Worm (Caenorhabditis elegans) whole organism, L1 larva: ENCODE results near the gene M142.5.

Experiments used
- C04F5.9 ChIP-seq: sonication (generic microtip); optimal IDR thresholded peaks from 2 replicates; lab custom pipeline; 2016; ENCODE audit warnings: missing genetic modification characterization, missing compliant biosample characterization
- F16B12.6 ChIP-seq: fragments of 150-350 bp; optimal IDR thresholded peaks from 2 replicates; lab custom pipeline; 2014; ENCODE audit warnings: missing biosample characterization, missing genetic modification characterization
- Y116A8C.19 ChIP-seq: sonication (generic microtip); optimal IDR thresholded peaks from 2 replicates; lab custom pipeline; 2016; ENCODE audit warnings: missing compliant biosample characterization, missing genetic modification characterization, borderline replicate concordance
- aha-1 ChIP-seq: fragments of 150-350 bp; optimal IDR thresholded peaks from 2 replicates; lab custom pipeline; 2014; ENCODE audit warnings: missing biosample characterization, missing genetic modification characterization
- aly-2 ChIP-seq: fragments of 150-350 bp; optimal IDR thresholded peaks from 2 replicates; lab custom pipeline; 2014; ENCODE audit warnings: missing biosample characterization, missing genetic modification characterization
- ceh-8 ChIP-seq: fragments of 200-800 bp; sonication (Bioruptor generic); optimal IDR thresholded peaks from 2 replicates; lab custom pipeline; 2018; ENCODE audit warnings: mild to moderate bottlenecking, missing genetic modification characterization, moderate library complexity, missing compliant biosample characterization
- ceh-82 ChIP-seq, 3 experiments: fragments of 150-350 bp in 1 of 3; sonication (generic microtip) in 2 of 3; optimal IDR thresholded peaks; 2 replicates each; lab custom pipeline; 2014 to 2017; ENCODE audit warnings: missing biosample characterization in 3 of 3, missing genetic modification characterization in 3 of 3
- dpl-1 ChIP-seq, 3 experiments: fragments of 150-350 bp in 2 of 3; sonication (generic microtip) in 1 of 3; optimal IDR thresholded peaks; 2 replicates each; lab custom pipeline; 2014 to 2017; ENCODE audit warnings: missing biosample characterization in 3 of 3, missing genetic modification characterization in 3 of 3, missing genetic modification reagents in 3 of 3
- dsc-1 ChIP-seq: sonication (generic microtip); optimal IDR thresholded peaks from 2 replicates; lab custom pipeline; 2016; ENCODE audit warnings: mild to moderate bottlenecking, missing genetic modification characterization, missing compliant biosample characterization
- efl-1 ChIP-seq, 4 experiments: fragments of 150-350 bp; optimal IDR thresholded peaks in 3 of 4; peaks in 1 of 4; 1 replicate in 1 of 4; 2 replicates in 3 of 4; lab custom pipeline; 2014; ENCODE audit warnings: missing biosample characterization in 2 of 4, missing genetic modification characterization in 2 of 4, missing genetic modification reagents in 2 of 4
- egl-13 ChIP-seq: sonication (generic microtip); optimal IDR thresholded peaks from 2 replicates; lab custom pipeline; 2016; ENCODE audit warnings: missing genotype, missing genetic modification reagents, missing genetic modification characterization, missing compliant biosample characterization
- egl-27 ChIP-seq, 2 experiments: fragments of 150-350 bp in 1 of 2; sonication (generic microtip); optimal IDR thresholded peaks; 3 replicates each; lab custom pipeline; 2017 to 2018; ENCODE audit warnings: missing biosample characterization in 2 of 2, missing genetic modification characterization in 2 of 2, missing genetic modification reagents in 2 of 2
- elt-3 ChIP-seq, 6 experiments: fragments of 150-350 bp in 1 of 6; sonication (generic microtip); optimal IDR thresholded peaks; 2 replicates each; lab custom pipeline; 2017 to 2018; ENCODE audit warnings: missing biosample characterization in 6 of 6, missing genetic modification characterization in 6 of 6, inconsistent platforms in 1 of 6
- fkh-8 ChIP-seq: sonication (generic microtip); optimal IDR thresholded peaks from 2 replicates; lab custom pipeline; 2016; ENCODE audit warnings: mild to moderate bottlenecking, missing genetic modification characterization, missing compliant biosample characterization
- hlh-17 ChIP-seq: fragments of 200-800 bp; sonication (Bioruptor generic); optimal IDR thresholded peaks from 2 replicates; lab custom pipeline; 2018; ENCODE audit warnings: missing genetic modification characterization, mild to moderate bottlenecking, missing compliant biosample characterization, moderate library complexity, borderline replicate concordance
- hlh-4 ChIP-seq: sonication (generic microtip); optimal IDR thresholded peaks from 2 replicates; lab custom pipeline; 2016; ENCODE audit warnings: mild to moderate bottlenecking, missing genetic modification characterization, missing compliant biosample characterization
- hpl-2 ChIP-seq: fragments of 150-350 bp; optimal IDR thresholded peaks from 2 replicates; lab custom pipeline; 2014; ENCODE audit warnings: missing biosample characterization, missing genetic modification reagents, missing genetic modification characterization
- lin-13 ChIP-seq: fragments of 150-350 bp; optimal IDR thresholded peaks from 2 replicates; lab custom pipeline; 2014; ENCODE audit warnings: missing biosample characterization, missing genetic modification reagents, missing genetic modification characterization
- lin-14 ChIP-seq: fragments of 200-800 bp; sonication (Bioruptor generic); optimal IDR thresholded peaks from 2 replicates; lab custom pipeline; 2018; ENCODE audit warnings: mild to moderate bottlenecking, missing genetic modification characterization, moderate library complexity, missing compliant biosample characterization
- lin-15B ChIP-seq: fragments of 150-350 bp; sonication (generic microtip); optimal IDR thresholded peaks from 3 replicates; lab custom pipeline; 2014; ENCODE audit warnings: missing biosample characterization, missing genetic modification characterization
- lin-35 ChIP-seq, 2 experiments: fragments of 150-350 bp; optimal IDR thresholded peaks; 2 replicates each; lab custom pipeline; 2014; ENCODE audit warnings: missing biosample characterization in 2 of 2, missing genetic modification characterization in 2 of 2, missing genetic modification reagents in 2 of 2
- lin-39 ChIP-seq: fragments of 150-350 bp; optimal IDR thresholded peaks from 2 replicates; lab custom pipeline; 2014; ENCODE audit warnings: missing biosample characterization, missing genetic modification reagents, missing genetic modification characterization
- lir-3 ChIP-seq: sonication (generic microtip); optimal IDR thresholded peaks from 2 replicates; lab custom pipeline; 2016; ENCODE audit warnings: mild to moderate bottlenecking, missing genetic modification characterization, moderate library complexity, missing compliant biosample characterization; ENCODE audit not compliant: poor library complexity
- lsy-2 ChIP-seq, 2 experiments: fragments of 150-350 bp; optimal IDR thresholded peaks; 2 replicates each; lab custom pipeline; 2014; ENCODE audit warnings: missing biosample characterization in 2 of 2, missing genetic modification characterization in 2 of 2
- mab-9 ChIP-seq: fragments of 200-800 bp; sonication (Bioruptor generic); IDR thresholded peaks from 2 replicates; pipeline ENCODE4 v1.3.6; 2022; ENCODE audit warnings: missing genetic modification reagents, missing genetic modification characterization, missing compliant biosample characterization
- mdl-1 ChIP-seq, 2 experiments: fragments of 150-350 bp; optimal IDR thresholded peaks; 2 replicates each; lab custom pipeline; 2014 to 2017; ENCODE audit warnings: missing biosample characterization in 2 of 2, missing genetic modification characterization in 2 of 2, inconsistent platforms in 1 of 2
- mef-2 ChIP-seq: fragments of 150-350 bp; optimal IDR thresholded peaks from 2 replicates; lab custom pipeline; 2014; ENCODE audit warnings: missing biosample characterization, missing genetic modification characterization
- nhr-11 ChIP-seq: fragments of 150-350 bp; optimal IDR thresholded peaks from 2 replicates; lab custom pipeline; 2014; ENCODE audit warnings: missing biosample characterization, missing genetic modification characterization
- nhr-12 ChIP-seq: sonication (generic microtip); optimal IDR thresholded peaks from 2 replicates; lab custom pipeline; 2017; ENCODE audit warnings: missing biosample characterization, missing genetic modification characterization
- nhr-19 ChIP-seq: fragments of 200-800 bp; sonication (Bioruptor generic); conservative IDR thresholded peaks from 2 replicates; pipeline ENCODE4 v1.3.6; 2022; ENCODE audit warnings: missing genetic modification characterization, missing compliant biosample characterization
- nhr-20 ChIP-seq: sonication (generic microtip); optimal IDR thresholded peaks from 2 replicates; lab custom pipeline; 2016; ENCODE audit warnings: mild to moderate bottlenecking, missing genetic modification characterization, missing compliant biosample characterization
- nhr-28 ChIP-seq: fragments of 150-350 bp; optimal IDR thresholded peaks from 2 replicates; lab custom pipeline; 2014; ENCODE audit warnings: missing biosample characterization, missing genetic modification characterization
- nhr-77 ChIP-seq: fragments of 150-350 bp; optimal IDR thresholded peaks from 2 replicates; lab custom pipeline; 2014; ENCODE audit warnings: missing biosample characterization, missing genetic modification characterization
- nhr-84 ChIP-seq: sonication (generic microtip); optimal IDR thresholded peaks from 2 replicates; lab custom pipeline; 2017; ENCODE audit warnings: missing biosample characterization, missing genetic modification characterization
- skn-1 ChIP-seq: fragments of 150-350 bp; optimal IDR thresholded peaks from 2 replicates; lab custom pipeline; 2014; ENCODE audit warnings: missing biosample characterization, missing genetic modification characterization
- snpc-4 ChIP-seq: fragments of 150-350 bp; optimal IDR thresholded peaks from 2 replicates; lab custom pipeline; 2014; ENCODE audit warnings: missing biosample characterization, missing genetic modification characterization
- snu-23 ChIP-seq: sonication (generic microtip); optimal IDR thresholded peaks from 2 replicates; lab custom pipeline; 2016; ENCODE audit warnings: missing genetic modification characterization, missing compliant biosample characterization
- sox-4 ChIP-seq: sonication (generic microtip); optimal IDR thresholded peaks from 2 replicates; lab custom pipeline; 2016; ENCODE audit warnings: missing genetic modification characterization, missing compliant biosample characterization
- sptf-1 ChIP-seq: fragments of 150-350 bp; optimal IDR thresholded peaks from 2 replicates; lab custom pipeline; 2014; ENCODE audit warnings: missing biosample characterization, missing genetic modification characterization
- swsn-7 ChIP-seq: sonication (generic microtip); optimal IDR thresholded peaks from 2 replicates; lab custom pipeline; 2016; ENCODE audit warnings: missing genetic modification characterization, missing compliant biosample characterization
- tbx-2 ChIP-seq: sonication (generic microtip); optimal IDR thresholded peaks from 2 replicates; lab custom pipeline; 2016; ENCODE audit warnings: missing genetic modification characterization, missing compliant biosample characterization
- unc-62 ChIP-seq: fragments of 150-350 bp; optimal IDR thresholded peaks from 2 replicates; lab custom pipeline; 2014; ENCODE audit warnings: missing biosample characterization, missing genetic modification reagents, missing genetic modification characterization
- vab-15 ChIP-seq: sonication (generic microtip); optimal IDR thresholded peaks from 2 replicates; lab custom pipeline; 2017; ENCODE audit warnings: missing genotype, mild to moderate bottlenecking, missing genetic modification characterization, missing compliant biosample characterization
- zag-1 ChIP-seq: fragments of 150-350 bp; optimal IDR thresholded peaks from 2 replicates; lab custom pipeline; 2014; ENCODE audit warnings: missing biosample characterization, missing genetic modification characterization
- ztf-11 ChIP-seq, 2 experiments: sonication (generic microtip); optimal IDR thresholded peaks; 2 replicates each; lab custom pipeline; 2016 to 2017; ENCODE audit warnings: missing genetic modification characterization in 2 of 2, missing biosample characterization in 1 of 2, missing compliant biosample characterization in 1 of 2

The M142.5 gene

DNA sequence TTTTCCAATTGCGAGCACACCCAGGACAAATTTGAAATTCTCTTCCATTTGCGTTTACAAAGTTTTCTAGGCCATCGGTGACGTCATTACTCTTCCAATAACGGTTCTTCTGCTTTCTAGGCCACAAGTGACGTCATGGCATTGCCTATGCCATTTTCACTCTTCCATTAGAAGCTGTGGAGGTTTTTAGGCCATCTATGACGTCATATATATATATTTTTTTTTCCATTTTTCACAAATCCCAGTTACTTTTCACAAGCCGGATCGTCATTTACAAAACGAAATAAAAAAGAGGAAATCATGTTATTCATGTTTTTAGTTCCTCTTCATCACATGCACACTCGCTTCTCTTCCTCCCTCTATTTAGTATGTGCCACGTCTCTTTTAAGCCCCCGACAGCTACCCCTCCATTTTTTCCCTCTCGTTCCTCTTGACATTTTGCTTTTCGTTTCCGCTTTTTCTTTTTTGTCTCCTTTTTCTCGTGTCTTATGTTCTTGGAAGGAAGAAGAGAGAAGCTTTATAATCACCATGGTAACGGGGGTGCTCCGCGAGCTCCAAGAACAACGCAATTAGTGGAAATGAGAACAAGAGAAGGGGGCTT lies 27.9 kb upstream of the M142.5 start (continued):
- TF ChIP-seq nhr-84 (tag; lab: Kevin White, UChicago) = no peak
- peak; percentile 82 for TF ChIP-seq dsc-1
- peak; percentile 79 for TF ChIP-seq lin-14
- peak; percentile 60 for TF ChIP-seq nhr-11 (tag; lab: Kevin White, UChicago)
- no peak for TF ChIP-seq lin-13 (GFP tag; lab: Kevin White, UChicago)
- no peak for TF ChIP-seq zag-1 (tag; lab: Kevin White, UChicago)
- no peak for TF ChIP-seq hlh-4 (tag; lab: Kevin White, UChicago)
- TF ChIP-seq swsn-7 (tag; lab: Kevin White, UChicago) = peak; percentile 45
- TF ChIP-seq unc-62 (GFP tag; lab: Kevin White, UChicago) = no peak
- TF ChIP-seq lir-3 = peak; percentile 14
- no peak for TF ChIP-seq nhr-77 (tag; lab: Kevin White, UChicago)
- TF ChIP-seq skn-1 (tag; lab: Kevin White, UChicago) = no peak
- peak; percentile 43 for TF ChIP-seq snu-23 (GFP tag; lab: Kevin White, UChicago)
- no peak for TF ChIP-seq dpl-1 (GFP tag; optimal IDR thresholded peaks at IDR 0.05; lab: Kevin White, UChicago)
- peak; percentile 98 for TF ChIP-seq fkh-8 (tag; lab: Kevin White, UChicago)
- TF ChIP-seq, all 84 proteins: peak for 21

DNA sequence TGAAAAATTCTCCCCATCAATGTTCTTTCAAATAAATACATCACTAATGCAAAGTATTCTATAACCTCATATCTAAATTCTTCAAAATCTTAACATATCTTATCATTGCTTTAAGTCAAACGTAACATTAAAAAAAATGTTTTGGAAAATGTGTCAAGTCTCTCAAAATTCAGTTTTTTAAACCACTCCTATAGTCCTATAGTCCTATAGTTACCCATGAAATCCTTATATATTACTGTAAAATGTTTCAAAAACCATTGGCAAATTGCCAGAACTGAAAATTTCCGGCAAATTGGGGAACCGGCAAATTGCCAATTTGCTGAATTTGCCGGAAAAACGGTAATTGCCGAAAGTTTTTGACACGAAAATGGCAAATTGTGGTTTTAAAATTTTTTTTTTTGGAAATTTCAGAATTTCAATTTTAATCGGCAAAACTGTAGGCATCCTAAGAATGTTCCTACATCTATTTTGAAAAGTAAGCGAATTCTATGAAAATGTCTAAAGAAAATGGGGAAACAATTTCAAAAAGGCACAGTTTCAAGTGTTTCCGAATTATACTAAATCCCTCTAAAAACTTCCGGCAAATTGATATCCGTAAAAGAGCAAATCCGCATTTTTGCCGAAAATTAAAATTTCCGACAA lies 26.6 kb upstream of the M142.5 start:
- TF ChIP-seq F16B12.6 (tag; lab: Kevin White, UChicago) (no peak), dpl-1 (GFP tag; optimal IDR thresholded peaks at IDR 0.05; lab: Kevin White, UChicago) (peak in 2 of 3 experiments; percentile 1 to 54), efl-1 (optimal IDR thresholded peaks at IDR 0.05; lab: Kevin White, UChicago) (no peak), efl-1 (GFP tag; optimal IDR thresholded peaks at IDR 0.05 in 1 of 2; lab: Kevin White, UChicago) (peak; percentile 10 to 94), lsy-2 (tag; optimal IDR thresholded peaks at IDR 0.05; lab: Kevin White, UChicago) (peak in 1 of 2 experiments; percentile 39), elt-3 (tag; optimal IDR thresholded peaks at IDR 0.05; lab: Kevin White, UChicago) (no peak), Y116A8C.19 (tag; lab: Kevin White, UChicago) (no peak)

DNA sequence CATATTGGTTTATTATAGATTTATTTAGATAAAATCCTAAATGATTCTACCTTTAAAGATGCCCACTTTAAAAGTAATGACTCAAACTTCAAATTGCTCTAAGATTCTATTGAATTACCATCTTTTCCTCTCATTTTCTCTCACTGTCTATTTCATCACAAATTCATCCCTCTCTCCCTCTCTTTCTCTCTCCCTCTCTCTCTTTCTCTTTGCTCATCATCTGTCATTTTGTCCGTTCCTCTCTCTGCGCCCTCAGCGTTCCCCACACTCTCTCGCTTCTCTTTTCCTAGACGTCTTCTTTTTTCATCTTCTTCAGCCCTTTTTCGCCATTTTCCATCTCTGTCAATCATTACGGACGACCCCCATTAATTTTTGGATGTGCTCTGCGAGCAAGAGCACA lies 25.9 kb upstream of the M142.5 start:
- TF ChIP-seq nhr-19 (no peak), ceh-82 (tag; optimal IDR thresholded peaks at IDR 0.05; lab: Kevin White, UChicago) (peak; percentile 89 to 95 (median 94)), lin-14 (peak; percentile 87), lin-35 (GFP tag; optimal IDR thresholded peaks at IDR 0.05; lab: Kevin White, UChicago) (peak; percentile 73 to 79), mdl-1 (tag; optimal IDR thresholded peaks at IDR 0.05; lab: Kevin White, UChicago) (no peak), hlh-17 (GFP tag; lab: Kevin White, UChicago) (no peak), dpl-1 (GFP tag; optimal IDR thresholded peaks at IDR 0.05; lab: Kevin White, UChicago) (peak in 2 of 3 experiments; percentile 68 to 78), nhr-84 (tag; lab: Kevin White, UChicago) (no peak), nhr-12 (no peak), sox-4 (tag; lab: Kevin White, UChicago) (no peak), mef-2 (tag; lab: Kevin White, UChicago) (no peak), sptf-1 (tag; lab: Kevin White, UChicago) (no peak), lin-39 (tag; lab: Kevin White, UChicago) (no peak), C04F5.9 (no peak), swsn-7 (tag; lab: Kevin White, UChicago) (peak; percentile 37), tbx-2 (peak; percentile 34), mab-9 (GFP tag; lab: Robert Waterston, UW) (no peak), egl-27 (tag; optimal IDR thresholded peaks at IDR 0.05; lab: Kevin White, UChicago) (no peak), unc-62 (GFP tag; lab: Kevin White, UChicago) (no peak), aly-2 (no peak), snu-23 (GFP tag; lab: Kevin White, UChicago) (peak; percentile 41), snpc-4 (tag; lab: Kevin White, UChicago) (no peak), dsc-1 (peak; percentile 47), ztf-11 (tag; optimal IDR thresholded peaks at IDR 0.05; lab: Kevin White, UChicago) (peak in 1 of 2 experiments; percentile 28), aha-1 (tag; lab: Kevin White, UChicago) (peak; percentile 12), lin-15B (tag; lab: Kevin White, UChicago) (no peak), nhr-20 (peak; percentile 6), hpl-2 (GFP tag; lab: Kevin White, UChicago) (no peak), ceh-8 (GFP tag; lab: Kevin White, UChicago) (peak; percentile 52), vab-15 (tag; lab: Kevin White, UChicago) (no peak), nhr-11 (tag; lab: Kevin White, UChicago) (no peak), nhr-28 (tag; lab: Kevin White, UChicago) (no peak), egl-13 (peak; percentile 51)
